Worm (Caenorhabditis elegans) whole organism, early embryonic: ENCODE measurements around the gene sek-4.

ENCODE experiments used
- B0310.2 ChIP-seq: sonication (generic microtip); optimal IDR thresholded peaks from 2 replicates; lab custom pipeline; 2016; ENCODE audit warnings: mild to moderate bottlenecking, missing genetic modification characterization, missing compliant biosample characterization
- F13C5.2 ChIP-seq: sonication (generic microtip); optimal IDR thresholded peaks from 2 replicates; lab custom pipeline; 2017; ENCODE audit warnings: mild to moderate bottlenecking, missing genetic modification characterization, inconsistent platforms, missing compliant biosample characterization
- ama-1 ChIP-seq: fragments of 150-350 bp; optimal IDR thresholded peaks from 2 replicates; lab custom pipeline; 2014

DNA sequence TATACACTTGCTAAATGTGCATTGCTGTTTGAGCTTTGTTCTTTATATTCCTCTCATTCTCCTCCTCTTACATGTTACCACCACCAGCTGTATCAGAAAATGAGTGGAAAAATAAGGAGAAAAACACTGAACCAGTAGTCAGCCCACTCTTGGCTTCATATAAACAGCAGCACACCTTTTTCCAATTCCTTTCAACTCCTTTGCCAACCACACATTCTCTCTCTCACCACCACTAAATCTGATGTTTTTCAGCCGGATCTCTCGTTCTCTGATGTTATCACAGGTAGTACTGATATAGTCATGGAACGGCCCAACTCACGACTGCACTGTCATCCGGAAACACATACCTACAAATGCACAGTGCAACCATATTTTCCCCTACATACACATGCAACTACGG is 11.7 kb downstream of the sek-4 start, which contains the start of gene kcnl-3:
- TF ChIP-seq F13C5.2 (tag; lab: Kevin White, UChicago) (no peak), ama-1 (lab: Kevin White, UChicago) (no peak), B0310.2 (tag; lab: Kevin White, UChicago) (no peak)
